Fruit fly (Drosophila melanogaster): ENCODE results near the gene byn.

byn gene

DNA sequence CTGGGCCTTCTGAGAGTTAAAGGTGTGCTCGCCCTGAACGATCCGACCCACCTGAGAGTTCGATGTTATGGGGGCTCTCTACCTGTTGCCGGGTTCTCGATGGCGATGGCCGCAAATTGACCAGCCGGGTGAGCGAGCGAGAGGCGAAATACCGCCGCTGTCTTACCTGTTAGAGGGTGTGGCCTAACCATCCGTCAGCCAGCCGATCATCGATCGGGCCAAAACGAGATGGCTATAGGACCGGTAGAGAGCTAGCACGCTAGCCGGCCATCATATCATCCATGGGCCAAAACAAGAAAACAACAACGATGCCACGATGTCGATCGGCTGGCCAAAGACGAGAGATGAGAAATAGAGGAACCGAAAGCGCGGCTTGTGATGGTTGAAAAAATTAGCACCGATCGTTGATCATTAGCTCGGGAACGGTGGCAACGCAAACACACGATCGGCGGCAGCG lies at the start of gene byn:
byn (plus strand) TSS at position 407 of the 457 bp plus-strand sequence.
- no peak for TF ChIP-seq CG17801 (GFP tag; optimal IDR thresholded peaks at IDR 0.05; ENCODE audit: partially characterized antibody)

DNA sequence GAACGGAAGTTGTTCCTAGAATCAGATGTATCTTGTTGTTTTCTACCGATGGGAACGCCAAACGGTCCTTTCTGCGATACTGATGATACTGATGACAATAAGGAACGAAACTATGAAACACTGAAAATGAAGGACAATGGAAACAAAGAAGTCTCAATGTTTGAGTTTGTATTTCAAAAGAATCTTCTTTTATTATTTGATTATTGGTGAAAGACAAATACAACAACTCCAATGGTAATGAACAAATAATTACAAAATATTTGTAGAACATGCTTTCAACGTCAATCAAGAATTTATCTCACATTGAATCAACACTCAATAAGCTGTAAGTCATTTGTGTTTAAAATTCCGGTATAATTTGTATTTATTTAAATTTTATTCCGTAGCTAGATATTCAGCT lies 48.7 kb upstream of the byn start, which contains the start of gene Sprn:
Sprn (plus strand) TSS at position 301 of the 400 bp plus-strand sequence.
- TF ChIP-seq CG17801 (GFP tag; optimal IDR thresholded peaks at IDR 0.05; ENCODE audit: partially characterized antibody), result no peak

dm6 chr3L:11881084-11881483 lies 46.4 kb upstream of the byn start, which contains the start of gene CCDC151:
CCDC151 (plus strand) TSS chr3L:11881384.
- no peak for TF ChIP-seq CG17801 (GFP tag; optimal IDR thresholded peaks at IDR 0.05; ENCODE audit: partially characterized antibody)

DNA sequence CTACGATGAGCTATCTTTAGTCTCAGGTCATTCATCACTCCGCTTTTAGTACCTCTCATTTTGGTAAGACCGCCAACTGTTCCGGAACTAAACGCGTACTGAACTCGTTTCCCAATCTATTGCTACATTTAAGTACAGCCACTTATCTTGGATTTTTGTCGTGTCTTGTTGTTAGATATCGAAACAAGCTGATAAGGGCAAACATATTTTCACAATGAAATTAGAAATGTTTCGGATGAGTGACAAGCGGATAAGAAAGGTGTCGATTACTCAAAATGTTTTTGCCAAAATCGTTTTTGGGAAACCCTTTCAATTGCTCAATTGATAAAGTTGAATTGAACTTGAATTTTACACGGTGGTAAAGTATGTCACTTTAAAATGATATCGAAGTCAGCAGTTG lies 38.6 kb upstream of the byn start, which contains the start of gene CG5897:
CG5897 (minus strand) TSS at position 101 of the 400 bp plus-strand sequence.
- no peak for TF ChIP-seq CG17801 (GFP tag; optimal IDR thresholded peaks at IDR 0.05; ENCODE audit: partially characterized antibody)

DNA sequence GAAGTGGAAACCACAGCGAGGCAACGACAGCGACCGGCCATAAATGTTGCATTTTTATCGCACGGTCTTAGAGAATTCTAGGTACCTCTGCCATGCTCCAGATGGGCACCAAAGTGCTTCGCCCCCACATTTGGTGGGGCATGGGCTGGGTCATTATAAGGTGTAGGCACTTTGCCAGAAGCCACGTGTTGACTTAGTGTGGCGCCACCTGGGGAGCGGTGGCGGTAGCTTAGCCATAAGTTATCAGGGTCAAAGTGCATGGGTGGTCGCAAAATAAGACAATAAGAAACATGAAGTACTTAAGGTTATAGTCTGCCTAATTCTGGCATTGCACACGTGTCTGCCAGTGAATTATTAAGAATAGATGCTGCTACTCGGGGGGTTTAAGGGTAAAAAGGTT lies 34.7 kb upstream of the byn start:
- TF ChIP-seq CG17801 (GFP tag; optimal IDR thresholded peaks at IDR 0.05; ENCODE audit: partially characterized antibody), result no peak

DNA sequence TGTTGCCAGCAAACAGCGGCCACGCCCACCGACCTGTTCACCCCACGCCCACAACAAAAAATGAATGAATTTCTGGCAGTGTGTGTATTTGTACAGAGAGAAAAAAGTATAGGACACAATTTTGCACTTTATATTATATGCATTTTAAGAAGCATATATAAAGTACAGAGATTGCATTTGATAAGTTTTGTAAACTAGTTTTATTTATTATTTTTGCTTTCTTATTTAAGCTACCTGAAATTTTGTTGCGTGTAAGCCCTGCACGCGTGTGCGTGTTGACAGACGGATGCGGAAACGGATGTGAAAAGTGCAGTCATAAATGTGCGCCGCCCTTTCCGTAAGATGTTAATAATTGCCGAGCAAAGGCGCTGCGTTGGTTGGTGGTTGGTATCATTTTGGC lies 30.7 kb upstream of the byn start:
- TF ChIP-seq CG17801 (GFP tag; optimal IDR thresholded peaks at IDR 0.05; ENCODE audit: partially characterized antibody), result no peak

dm6 chr3L:11918217-11918616 lies 9.3 kb upstream of the byn start:
- TF ChIP-seq CG17801 (GFP tag; optimal IDR thresholded peaks at IDR 0.05; ENCODE audit: partially characterized antibody), result no peak

dm6 chr3L:11921213-11921612 lies 6.3 kb upstream of the byn start, which contains the start of gene CG11588:
CG11588 (plus strand) TSS chr3L:11921513.
- TF ChIP-seq CG17801 (GFP tag; optimal IDR thresholded peaks at IDR 0.05; ENCODE audit: partially characterized antibody), result no peak

dm6 chr3L:11924657-11925056 lies 2.8 kb upstream of the byn start, which contains the start of gene SdhAL:
SdhAL (minus strand) TSS chr3L:11924757.
- no peak for TF ChIP-seq CG17801 (GFP tag; optimal IDR thresholded peaks at IDR 0.05; ENCODE audit: partially characterized antibody)

DNA sequence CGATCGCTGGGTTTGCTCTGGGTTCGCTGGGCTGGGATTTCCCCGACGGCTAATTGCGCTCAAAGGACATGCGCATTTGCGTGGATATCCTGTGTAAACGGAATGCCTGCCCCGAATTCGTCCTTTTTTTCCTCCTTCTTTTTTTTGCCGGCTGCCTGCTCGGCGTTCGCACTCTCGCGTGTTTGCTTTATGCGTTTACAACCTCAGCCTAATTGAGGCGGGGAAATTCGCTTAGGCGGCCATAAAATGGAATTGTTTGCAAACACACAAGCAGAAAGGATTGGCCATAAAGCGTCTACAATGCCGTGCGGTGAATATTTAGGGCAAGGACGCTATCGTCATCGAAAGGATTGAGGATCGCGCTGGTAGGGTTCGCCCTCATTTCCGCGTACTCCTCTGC lies 2.1 kb upstream of the byn start:
- TF ChIP-seq CG17801 (GFP tag; optimal IDR thresholded peaks at IDR 0.05; ENCODE audit: partially characterized antibody), result no peak

DNA sequence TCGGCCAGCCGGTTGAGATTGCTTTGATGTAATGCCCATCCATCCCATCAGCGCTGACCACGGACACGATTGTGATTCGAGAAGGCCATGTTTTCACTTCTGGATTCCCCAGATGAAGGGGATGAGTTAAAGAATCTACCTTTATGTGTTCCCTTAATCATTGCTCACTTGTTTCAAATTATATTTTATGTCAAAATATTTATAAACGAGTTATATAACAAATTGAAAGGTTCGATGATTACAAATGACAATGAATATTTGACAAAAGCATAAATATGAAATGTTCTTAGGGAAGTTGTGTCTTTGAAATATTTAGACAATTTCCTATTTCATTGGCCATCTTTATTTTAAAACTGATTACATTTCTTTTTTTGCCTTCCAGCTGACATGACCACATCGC lies 4.1 kb downstream of the byn start:
- TF ChIP-seq CG17801 (GFP tag; optimal IDR thresholded peaks at IDR 0.05; ENCODE audit: partially characterized antibody), result no peak

dm6 chr3L:11937270-11937669 lies 9.8 kb downstream of the byn start:
- no peak for TF ChIP-seq CG17801 (GFP tag; optimal IDR thresholded peaks at IDR 0.05; ENCODE audit: partially characterized antibody)

DNA sequence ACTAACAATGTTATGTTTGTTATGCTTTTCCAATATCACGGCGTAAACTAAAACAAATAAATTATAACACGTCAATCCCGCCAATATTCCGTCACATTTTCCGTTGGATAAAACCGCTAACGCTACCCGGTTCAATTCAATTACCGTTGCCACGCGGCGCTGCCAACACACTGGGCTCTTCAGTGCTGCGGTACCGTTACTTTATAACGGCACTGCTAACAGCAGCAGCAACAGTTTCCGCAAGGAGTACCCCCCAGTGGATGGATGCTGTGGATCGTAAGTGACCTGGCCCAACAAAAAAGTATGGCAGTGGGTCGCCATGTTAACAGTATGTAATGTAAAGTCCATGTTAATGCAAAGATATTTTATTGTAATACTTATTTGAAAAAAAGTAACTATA lies 11.2 kb downstream of the byn start, which contains the start of gene CG44837:
CG44837 (minus strand) TSS at position 157 of the 400 bp plus-strand sequence.
- TF ChIP-seq CG17801 (GFP tag; optimal IDR thresholded peaks at IDR 0.05; ENCODE audit: partially characterized antibody), result no peak

dm6 chr3L:11941612-11942011 lies 14.1 kb downstream of the byn start, which contains the start of gene Rpt4R:
Rpt4R (plus strand) TSS chr3L:11941912.
- TF ChIP-seq CG17801 (GFP tag; optimal IDR thresholded peaks at IDR 0.05; ENCODE audit: partially characterized antibody), result no peak

dm6 chr3L:11944752-11945151 lies 17.3 kb downstream of the byn start, which contains the start of gene CG5883:
CG5883 (minus strand) TSS chr3L:11944852.
- no peak for TF ChIP-seq CG17801 (GFP tag; optimal IDR thresholded peaks at IDR 0.05; ENCODE audit: partially characterized antibody)

dm6 chr3L:11947357-11947756 lies 19.9 kb downstream of the byn start, which contains the start of gene CG7252:
CG7252 (plus strand) TSS chr3L:11947675.
- TF ChIP-seq CG17801 (GFP tag; optimal IDR thresholded peaks at IDR 0.05; ENCODE audit: partially characterized antibody), result no peak

DNA sequence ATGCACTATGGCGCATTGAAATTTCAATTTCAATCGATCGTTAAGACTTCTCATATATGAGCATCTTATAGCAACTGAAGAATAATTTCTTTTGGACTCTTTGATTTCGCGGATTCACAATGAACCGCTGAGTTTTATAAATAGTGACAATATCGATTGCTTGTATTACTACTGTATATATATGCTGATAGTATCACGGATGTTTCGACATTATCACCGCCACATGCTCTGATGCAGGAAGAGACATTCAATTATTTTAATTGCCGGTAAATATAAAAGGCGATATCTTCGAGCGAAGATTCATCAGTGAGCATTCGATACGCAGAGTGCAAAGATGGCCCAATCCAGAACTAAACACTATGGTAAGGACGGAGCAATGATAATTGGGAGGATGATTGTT lies 22.0 kb downstream of the byn start, which contains the start of gene CG17826:
CG17826 (plus strand) TSS at position 301 of the 400 bp plus-strand sequence.
- TF ChIP-seq CG17801 (GFP tag; optimal IDR thresholded peaks at IDR 0.05; ENCODE audit: partially characterized antibody), result no peak

Data from ovary, adult (tissue).